Worm (Caenorhabditis elegans) whole organism, young adult: ENCODE measurements around the gene fbxb-96.

Experiments used
- C17E4.6 ChIP-seq: fragments of 200-800 bp; sonication (Bioruptor generic); IDR thresholded peaks from 2 replicates; pipeline ENCODE4 v1.3.6; 2022; ENCODE audit warnings: missing genetic modification reagents, missing genetic modification characterization, missing compliant biosample characterization
- F39B2.1 ChIP-seq: fragments of 200-800 bp; sonication (Bioruptor generic); IDR thresholded peaks from 2 replicates; pipeline ENCODE4 v1.3.6; 2022; ENCODE audit warnings: missing genetic modification reagents, missing genetic modification characterization, missing compliant biosample characterization
- Y95B8A.8 ChIP-seq: fragments of 200-800 bp; sonication (Bioruptor generic); IDR thresholded peaks from 2 replicates; pipeline ENCODE4 v1.3.6; 2022; ENCODE audit warnings: missing genetic modification reagents, missing genetic modification characterization, missing compliant biosample characterization
- nhr-90 ChIP-seq: sonication (generic microtip); optimal IDR thresholded peaks from 2 replicates; lab custom pipeline; 2016; ENCODE audit warnings: missing genotype, mild to moderate bottlenecking, missing genetic modification characterization, missing compliant biosample characterization
- snpc-3.4 ChIP-seq: sonication (generic microtip); optimal IDR thresholded peaks from 2 replicates; lab custom pipeline; 2017; ENCODE audit warnings: missing genetic modification characterization, mild to moderate bottlenecking, missing compliant biosample characterization, antibody characterized with exemption, moderate library complexity, missing genotype, missing genetic modification reagents
- zim-3 ChIP-seq: sonication (generic microtip); optimal IDR thresholded peaks from 2 replicates; lab custom pipeline; 2017; ENCODE audit warnings: mild to moderate bottlenecking, missing genetic modification characterization, moderate library complexity, missing compliant biosample characterization

DNA sequence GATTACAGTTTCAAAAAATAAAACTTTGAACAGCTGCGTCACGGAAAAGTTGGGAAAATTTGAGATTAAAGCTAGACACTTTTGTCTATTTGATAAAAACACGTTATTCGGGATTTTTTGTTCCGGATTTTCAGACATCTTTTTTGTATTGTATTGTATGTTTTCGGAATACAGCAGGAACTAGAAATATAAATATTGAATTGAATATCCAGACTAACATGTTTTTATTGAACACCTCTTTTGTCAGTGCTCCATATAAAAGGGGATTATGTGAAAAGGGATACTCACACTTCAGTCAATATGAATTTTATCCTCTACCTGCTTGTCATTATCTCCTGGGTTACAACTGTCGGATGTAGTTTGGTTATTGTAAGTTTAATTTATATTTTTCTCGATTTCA lies 43.7 kb upstream of the fbxb-96 start, which contains the start of gene C16C4.1:
- no peak for TF ChIP-seq nhr-90
- TF ChIP-seq zim-3: no peak
- TF ChIP-seq F39B2.1 (GFP tag; lab: Robert Waterston, UW): no peak
- no peak for TF ChIP-seq snpc-3.4 (tag; lab: Kevin White, UChicago)
- TF ChIP-seq Y95B8A.8: no peak
- no peak for TF ChIP-seq C17E4.6 (GFP tag; lab: Robert Waterston, UW)
